Fruit fly (Drosophila melanogaster) whole organism, embryonic: Measurements from ENCODE around the gene bab1.
A peak's percentile ranks its signal among the peaks of the same experiment; 100 is the strongest.

Experiments used
- Awh ChIP-seq: fragments of 200-800 bp; sonication (Bioruptor generic); IDR thresholded peaks from 2 replicates; pipeline ENCODE4, ENCODE4 v1.3.6; 2022; ENCODE audit warnings: missing biosample characterization, missing genetic modification characterization
- B-H2 ChIP-seq: fragments of 200-800 bp; sonication (Bioruptor generic); optimal IDR thresholded peaks from 2 replicates; lab custom pipeline; 2018; ENCODE audit warnings: missing biosample characterization, mild to moderate bottlenecking, missing genetic modification characterization
- CG10209 ChIP-seq: fragments of 200-800 bp; sonication (Bioruptor generic); optimal IDR thresholded peaks from 3 replicates; lab custom pipeline; 2017; ENCODE audit warnings: missing biosample characterization, mild to moderate bottlenecking, missing genetic modification characterization, missing genetic modification reagents
- CG10543 ChIP-seq: fragments of 200-800 bp; sonication (Bioruptor generic); optimal IDR thresholded peaks from 3 replicates; lab custom pipeline; 2017; ENCODE audit warnings: missing biosample characterization, mild to moderate bottlenecking, missing genetic modification characterization, moderate library complexity
- CG10565 ChIP-seq: fragments of 200-800 bp; sonication (Bioruptor generic); optimal IDR thresholded peaks from 3 replicates; lab custom pipeline; 2016; ENCODE audit warnings: missing biosample characterization, mild to moderate bottlenecking, missing genetic modification characterization
- CG11504 ChIP-seq: fragments of 200-800 bp; sonication (Bioruptor generic); optimal IDR thresholded peaks from 3 replicates; lab custom pipeline; 2019; ENCODE audit warnings: missing biosample characterization, mild to moderate bottlenecking, missing genetic modification characterization, moderate library complexity
- CG11723 ChIP-seq: fragments of 200-800 bp; sonication (Bioruptor generic); optimal IDR thresholded peaks from 2 replicates; lab custom pipeline; 2017; ENCODE audit warnings: missing biosample characterization, mild to moderate bottlenecking, missing genetic modification characterization
- CG12219 ChIP-seq: fragments of 200-800 bp; sonication (Bioruptor generic); optimal IDR thresholded peaks from 3 replicates; lab custom pipeline; 2018; ENCODE audit warnings: missing biosample characterization, mild to moderate bottlenecking, missing genetic modification characterization
- CG13287 ChIP-seq: fragments of 200-800 bp; sonication (Bioruptor generic); IDR thresholded peaks from 2 replicates; pipeline ENCODE4 v1.3.6; 2022; ENCODE audit warnings: missing biosample characterization, missing genetic modification characterization; ENCODE audit not compliant: partially characterized antibody
- CG13775 ChIP-seq: fragments of 200-800 bp; sonication (Bioruptor generic); optimal IDR thresholded peaks from 3 replicates; lab custom pipeline; 2017; ENCODE audit warnings: missing biosample characterization, mild to moderate bottlenecking, missing genetic modification characterization
- CG14710 ChIP-seq: fragments of 200-800 bp; sonication (Bioruptor generic); optimal IDR thresholded peaks from 3 replicates; lab custom pipeline; 2019; ENCODE audit warnings: missing biosample characterization, mild to moderate bottlenecking, missing genetic modification characterization, moderate library complexity
- CG14860 ChIP-seq: fragments of 200-800 bp; sonication (Bioruptor generic); IDR thresholded peaks from 3 replicates; pipeline ENCODE4 v1.3.6; 2022; ENCODE audit warnings: missing biosample characterization, missing genetic modification characterization; ENCODE audit not compliant: partially characterized antibody
- CG16813 ChIP-seq: fragments of 200-800 bp; sonication (Bioruptor generic); IDR thresholded peaks from 3 replicates; pipeline ENCODE4 v1.3.6; 2022; ENCODE audit warnings: missing biosample characterization, missing genetic modification characterization; ENCODE audit not compliant: partially characterized antibody
- CG17802 ChIP-seq: fragments of 200-800 bp; sonication (Bioruptor generic); optimal IDR thresholded peaks from 2 replicates; lab custom pipeline; 2018; ENCODE audit warnings: missing biosample characterization, mild to moderate bottlenecking, missing genetic modification characterization, moderate library complexity
- CG17829 ChIP-seq: fragments of 200-800 bp; optimal IDR thresholded peaks from 2 replicates; lab custom pipeline; 2019; ENCODE audit warnings: missing biosample characterization, mild to moderate bottlenecking, missing genetic modification characterization, moderate library complexity
- CG31365 ChIP-seq: fragments of 200-800 bp; sonication (Bioruptor generic); optimal IDR thresholded peaks from 2 replicates; lab custom pipeline; 2018; ENCODE audit warnings: missing biosample characterization, mild to moderate bottlenecking, missing genetic modification characterization
- CG31388 ChIP-seq: fragments of 200-800 bp; sonication (Bioruptor generic); optimal IDR thresholded peaks from 2 replicates; lab custom pipeline; 2016; ENCODE audit warnings: missing biosample characterization, missing genetic modification characterization
- CG4617 ChIP-seq: fragments of 200-800 bp; sonication (Bioruptor generic); optimal IDR thresholded peaks from 3 replicates; lab custom pipeline; 2016; ENCODE audit warnings: missing biosample characterization, missing genetic modification characterization, borderline replicate concordance
- CG6272 ChIP-seq: fragments of 200-800 bp; sonication (Bioruptor generic); IDR thresholded peaks from 2 replicates; pipeline ENCODE4 v1.3.6; 2022; ENCODE audit warnings: missing biosample characterization, missing genetic modification characterization
- CG6689 ChIP-seq: fragments of 200-800 bp; sonication (Bioruptor generic); IDR thresholded peaks from 2 replicates; pipeline ENCODE4 v1.3.6; 2022; ENCODE audit warnings: missing biosample characterization, missing genetic modification characterization
- CG8089 ChIP-seq: fragments of 200-800 bp; sonication (Bioruptor generic); optimal IDR thresholded peaks from 3 replicates; lab custom pipeline; 2016; ENCODE audit warnings: missing biosample characterization, missing genetic modification characterization
- Dll ChIP-seq: fragments of 200-800 bp; sonication (Bioruptor generic); IDR thresholded peaks from 4 replicates; pipeline ENCODE4 v1.3.6; 2022; ENCODE audit warnings: missing biosample characterization, missing genetic modification characterization; ENCODE audit not compliant: partially characterized antibody
- Eip74EF ChIP-seq, 2 experiments: fragments of 200-800 bp in 1 of 2; fragments of >200 bp in 1 of 2; sonication (Bioruptor generic) in 1 of 2; optimal IDR thresholded peaks; 2 replicates each; lab custom pipeline; 2017 to 2019; ENCODE audit warnings: missing biosample characterization in 2 of 2, missing genetic modification characterization in 2 of 2, mild to moderate bottlenecking in 1 of 2, moderate library complexity in 1 of 2
- Ets65A ChIP-seq: fragments of 200-800 bp; sonication (Bioruptor generic); peaks from one replicate; lab custom pipeline; 2016; ENCODE audit warnings: missing biosample characterization, missing genetic modification characterization
- Fer1 ChIP-seq: fragments of 200-800 bp; sonication (Bioruptor generic); optimal IDR thresholded peaks from 2 replicates; lab custom pipeline; 2017; ENCODE audit warnings: missing biosample characterization, mild to moderate bottlenecking, missing genetic modification characterization
- HLH4C ChIP-seq: fragments of 200-800 bp; sonication (Bioruptor generic); IDR thresholded peaks from 3 replicates; pipeline ENCODE4 v1.3.6; 2022; ENCODE audit warnings: missing biosample characterization, missing genetic modification characterization; ENCODE audit not compliant: partially characterized antibody
- Hey ChIP-seq: fragments of 200-800 bp; sonication (Bioruptor generic); optimal IDR thresholded peaks from 3 replicates; lab custom pipeline; 2018; ENCODE audit warnings: missing biosample characterization, mild to moderate bottlenecking, missing genetic modification characterization
- HmgZ ChIP-seq: fragments of 200-800 bp; sonication (Bioruptor generic); optimal IDR thresholded peaks from 2 replicates; lab custom pipeline; 2018; ENCODE audit warnings: missing biosample characterization, mild to moderate bottlenecking, missing genetic modification characterization
- Hsf ChIP-seq: fragments of 200-800 bp; sonication (Bioruptor generic); optimal IDR thresholded peaks from 3 replicates; lab custom pipeline; 2016; ENCODE audit warnings: missing biosample characterization, missing genetic modification characterization
- MBD-R2 ChIP-seq: fragments of 200-800 bp; sonication (Bioruptor generic); IDR thresholded peaks from 2 replicates; pipeline ENCODE4 v1.3.6; 2022; ENCODE audit warnings: missing biosample characterization, missing genetic modification characterization
- Neu2 ChIP-seq: fragments of 200-800 bp; sonication (Bioruptor generic); optimal IDR thresholded peaks from 3 replicates; lab custom pipeline; 2016; ENCODE audit warnings: missing biosample characterization, missing genetic modification characterization, borderline replicate concordance
- Oaz ChIP-seq: fragments of 200-800 bp; sonication (Bioruptor generic); IDR thresholded peaks from 2 replicates; pipeline ENCODE4 v1.3.6; 2022; ENCODE audit warnings: missing biosample characterization, missing genetic modification characterization
- Optix ChIP-seq: fragments of 200-800 bp; sonication (Bioruptor generic); IDR thresholded peaks from 3 replicates; pipeline ENCODE4 v1.3.6; 2022; ENCODE audit warnings: missing biosample characterization, missing genetic modification characterization
- ash1 ChIP-seq: fragments of 200-800 bp; sonication (Bioruptor generic); optimal IDR thresholded peaks from 2 replicates; lab custom pipeline; 2018; ENCODE audit warnings: missing biosample characterization, mild to moderate bottlenecking, missing genetic modification characterization
- bbx ChIP-seq: fragments of 200-800 bp; sonication (Bioruptor generic); IDR thresholded peaks from 2 replicates; pipeline ENCODE4 v1.3.6; 2022; ENCODE audit warnings: missing biosample characterization, missing genetic modification characterization; ENCODE audit not compliant: partially characterized antibody
- bigmax ChIP-seq: fragments of 200-800 bp; sonication (Bioruptor generic); optimal IDR thresholded peaks from 2 replicates; lab custom pipeline; 2018; ENCODE audit warnings: missing biosample characterization, mild to moderate bottlenecking, missing genetic modification characterization
- chn ChIP-seq: fragments of 200-800 bp; sonication (Bioruptor generic); optimal IDR thresholded peaks from 2 replicates; lab custom pipeline; 2016; ENCODE audit warnings: missing biosample characterization, missing genetic modification characterization
- da ChIP-seq: fragments of 200-800 bp; sonication (Bioruptor generic); optimal IDR thresholded peaks from 2 replicates; lab custom pipeline; 2016; ENCODE audit warnings: missing biosample characterization, missing genetic modification characterization
- dmrt99B ChIP-seq: fragments of 200-800 bp; sonication (Bioruptor generic); optimal IDR thresholded peaks from 2 replicates; lab custom pipeline; 2018; ENCODE audit warnings: missing biosample characterization, mild to moderate bottlenecking, missing genetic modification characterization, moderate library complexity
- fd64A ChIP-seq: fragments of 200-800 bp; sonication (Bioruptor generic); optimal IDR thresholded peaks from 3 replicates; lab custom pipeline; 2018; ENCODE audit warnings: missing biosample characterization, mild to moderate bottlenecking, missing genetic modification characterization
- gce ChIP-seq: fragments of 200-800 bp; sonication (Bioruptor generic); IDR thresholded peaks from 3 replicates; pipeline ENCODE4 v1.3.6; 2022; ENCODE audit warnings: missing biosample characterization, missing genetic modification characterization
- grau ChIP-seq: fragments of 200-800 bp; optimal IDR thresholded peaks from 3 replicates; lab custom pipeline; 2019; ENCODE audit warnings: missing biosample characterization, mild to moderate bottlenecking, missing genetic modification characterization, moderate library complexity
- gro ChIP-seq: fragments of 200-800 bp; sonication (Bioruptor generic); optimal IDR thresholded peaks from 2 replicates; lab custom pipeline; 2016; ENCODE audit warnings: missing biosample characterization, missing genetic modification characterization
- org-1 ChIP-seq: fragments of 200-800 bp; sonication (Bioruptor generic); optimal IDR thresholded peaks from 2 replicates; lab custom pipeline; 2017; ENCODE audit warnings: missing biosample characterization, missing genetic modification characterization
- salm ChIP-seq: fragments of 200-800 bp; sonication (Bioruptor generic); optimal IDR thresholded peaks from 2 replicates; lab custom pipeline; 2018; ENCODE audit warnings: missing biosample characterization, mild to moderate bottlenecking, missing genetic modification characterization
- sd ChIP-seq: fragments of 200-800 bp; sonication (Bioruptor generic); optimal IDR thresholded peaks from 3 replicates; lab custom pipeline; 2018; ENCODE audit warnings: missing biosample characterization, mild to moderate bottlenecking, missing genetic modification characterization, moderate library complexity
- tgo ChIP-seq: fragments of 200-800 bp; sonication (Bioruptor generic); IDR thresholded peaks from 3 replicates; pipeline ENCODE4 v1.3.6; 2022; ENCODE audit warnings: missing biosample characterization, missing genetic modification characterization
- vnd ChIP-seq: fragments of 200-800 bp; sonication (Bioruptor generic); IDR thresholded peaks from 3 replicates; pipeline ENCODE4 v1.3.6; 2022; ENCODE audit warnings: missing biosample characterization, missing genetic modification characterization; ENCODE audit not compliant: partially characterized antibody
- wor ChIP-seq: fragments of 200-800 bp; sonication (Bioruptor generic); IDR thresholded peaks from 2 replicates; pipeline ENCODE4 v1.3.6; 2022; ENCODE audit warnings: missing biosample characterization, missing genetic modification characterization
- yki ChIP-seq: fragments of >200 bp; optimal IDR thresholded peaks from 3 replicates; lab custom pipeline; 2018
- z ChIP-seq: fragments of 200-800 bp; sonication (Bioruptor generic); IDR thresholded peaks from 3 replicates; pipeline ENCODE4 v1.3.6; 2022; ENCODE audit warnings: missing biosample characterization, missing genetic modification characterization

The bab1 gene

DNA sequence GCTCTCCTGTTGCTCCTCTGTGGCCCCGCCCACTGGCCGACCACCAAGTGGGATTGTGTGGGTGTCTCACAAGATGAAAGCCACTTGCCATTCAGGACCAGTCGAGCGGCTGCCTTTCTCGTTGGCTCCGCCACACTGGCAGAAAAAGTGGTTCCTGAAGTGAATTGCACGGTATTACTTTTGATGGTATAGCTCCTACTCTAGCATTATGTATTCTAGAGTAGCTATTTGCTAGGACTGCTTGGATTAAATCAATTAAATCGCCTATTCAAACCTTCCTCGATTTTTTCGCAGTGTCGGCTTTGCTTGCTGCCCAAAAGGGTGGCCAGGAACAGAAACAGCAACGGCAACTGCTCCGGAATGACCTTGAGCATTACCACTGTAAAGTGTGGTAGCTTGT is 38.5 kb upstream of the bab1 start (continued):
- no peak for TF ChIP-seq CG4617 (GFP tag; lab: Kevin White, UChicago)
- no peak for TF ChIP-seq CG31388
- TF ChIP-seq B-H2 (GFP tag; lab: Kevin White, UChicago): no peak
- TF ChIP-seq Hey (tag; lab: Kevin White, UChicago): no peak
- TF ChIP-seq HmgZ (tag; lab: Kevin White, UChicago): no peak
- no peak for TF ChIP-seq CG31365 (tag; lab: Kevin White, UChicago)
- TF ChIP-seq Eip74EF (GFP tag; optimal IDR thresholded peaks at IDR 0.05; lab: Kevin White, UChicago): no peak
- peak; percentile 82 for TF ChIP-seq Fer1 (GFP tag; lab: Kevin White, UChicago)
- TF ChIP-seq gro (GFP tag; lab: Kevin White, UChicago): peak; percentile 46
- no peak for TF ChIP-seq yki (lab: Kevin White, UChicago)
- peak; percentile 10 for TF ChIP-seq grau (tag; lab: Kevin White, UChicago)
- no peak for TF ChIP-seq CG8089 (GFP tag; lab: Kevin White, UChicago)
- no peak for TF ChIP-seq bigmax
- no peak for TF ChIP-seq Neu2 (GFP tag; lab: Kevin White, UChicago)
- TF ChIP-seq MBD-R2 (GFP tag; lab: Robert Waterston, UW): peak; percentile 25; the same call in 1 of the 2 replicates
- no peak for TF ChIP-seq CG12219 (GFP tag; lab: Kevin White, UChicago)
- no peak for TF ChIP-seq sd (tag; lab: Kevin White, UChicago)
- TF ChIP-seq Hsf: no peak
- no peak for TF ChIP-seq Dll (GFP tag; lab: Robert Waterston, UW)
- peak; percentile 9 for TF ChIP-seq CG10209 (GFP tag; lab: Kevin White, UChicago)
- no peak for TF ChIP-seq org-1 (GFP tag; lab: Kevin White, UChicago)
- TF ChIP-seq Oaz: no peak
- no peak for TF ChIP-seq HLH4C (GFP tag; lab: Robert Waterston, UW)
- TF ChIP-seq dmrt99B (tag; lab: Kevin White, UChicago): peak; percentile 47
- no peak for TF ChIP-seq z
- TF ChIP-seq Ets65A (GFP tag; lab: Kevin White, UChicago): peak; percentile 96
- TF ChIP-seq CG17829 (tag; lab: Kevin White, UChicago): no peak
- no peak for TF ChIP-seq Awh (GFP tag; lab: Robert Waterston, UW)
- peak; percentile 26; the same call in 1 of the 2 replicates for TF ChIP-seq CG6689 (GFP tag; lab: Robert Waterston, UW)
- TF ChIP-seq gce: no peak
- TF ChIP-seq CG6272 (GFP tag; lab: Robert Waterston, UW): peak; percentile 21; the same call in 1 of the 2 replicates
- no peak for TF ChIP-seq chn
- no peak for TF ChIP-seq da (GFP tag; lab: Kevin White, UChicago)
- TF ChIP-seq CG10565 (GFP tag; lab: Kevin White, UChicago): no peak
- TF ChIP-seq CG14710: no peak
- no peak for TF ChIP-seq CG11723
- no peak for TF ChIP-seq Optix
- TF ChIP-seq tgo: peak; percentile 54; the same call in 1 of the 3 replicates
- no peak for TF ChIP-seq fd64A (GFP tag; lab: Kevin White, UChicago)
- no peak for TF ChIP-seq salm (tag; lab: Kevin White, UChicago)
- TF ChIP-seq CG16813 (GFP tag; lab: Robert Waterston, UW): no peak
- no peak for TF ChIP-seq vnd (GFP tag; lab: Robert Waterston, UW)
- no peak for TF ChIP-seq CG13775 (GFP tag; lab: Kevin White, UChicago)
- no peak for TF ChIP-seq bbx (GFP tag; lab: Robert Waterston, UW)
- TF ChIP-seq wor (GFP tag; lab: Robert Waterston, UW): no peak
- no peak for TF ChIP-seq CG17802 (tag; lab: Kevin White, UChicago)
- no peak for TF ChIP-seq CG13287
- TF ChIP-seq CG11504 (tag; lab: Kevin White, UChicago): peak; percentile 58
- no peak for TF ChIP-seq CG10543
- no peak for TF ChIP-seq ash1 (GFP tag; lab: Kevin White, UChicago)
- no peak for TF ChIP-seq CG14860 (GFP tag; lab: Robert Waterston, UW)
